Worm (Caenorhabditis elegans) whole organism, L2 larva: ENCODE data around the gene K02A6.2.
A peak's percentile ranks its signal among the peaks of the same experiment; 100 is the strongest.

Experiments
- F13H6.1 ChIP-seq: sonication (generic microtip); optimal IDR thresholded peaks from 2 replicates; lab custom pipeline; 2016; ENCODE audit warnings: missing genetic modification characterization, missing compliant biosample characterization
- R02D3.7 ChIP-seq: fragments of 150-350 bp; optimal IDR thresholded peaks from 2 replicates; lab custom pipeline; 2014; ENCODE audit warnings: missing biosample characterization, missing genetic modification characterization
- aly-2 ChIP-seq: fragments of 150-350 bp; optimal IDR thresholded peaks from 2 replicates; lab custom pipeline; 2014; ENCODE audit warnings: missing biosample characterization, missing genetic modification characterization
- blmp-1 ChIP-seq: sonication (generic microtip); optimal IDR thresholded peaks from 2 replicates; lab custom pipeline; 2017; ENCODE audit warnings: missing genetic modification characterization, mild to moderate bottlenecking, missing compliant biosample characterization, antibody characterized with exemption, moderate library complexity; ENCODE audit not compliant: insufficient read depth
- ceh-82 ChIP-seq: fragments of 150-350 bp; optimal IDR thresholded peaks from 2 replicates; lab custom pipeline; 2014; ENCODE audit warnings: missing biosample characterization, missing genetic modification characterization
- elt-1 ChIP-seq: fragments of 150-350 bp; optimal IDR thresholded peaks from 2 replicates; lab custom pipeline; 2014; ENCODE audit warnings: missing biosample characterization, missing genetic modification characterization
- fos-1 ChIP-seq: fragments of 150-350 bp; optimal IDR thresholded peaks from 2 replicates; lab custom pipeline; 2014; ENCODE audit warnings: missing biosample characterization, missing genetic modification characterization
- mdl-1 ChIP-seq, 2 experiments: fragments of 150-350 bp in 1 of 2; sonication (generic microtip) in 1 of 2; optimal IDR thresholded peaks; 2 replicates each; lab custom pipeline; 2017; ENCODE audit warnings: missing biosample characterization in 2 of 2, missing genetic modification characterization in 2 of 2
- nhr-10 ChIP-seq: sonication (generic microtip); optimal IDR thresholded peaks from 2 replicates; lab custom pipeline; 2017; ENCODE audit warnings: missing biosample characterization, missing genetic modification characterization
- nhr-11 ChIP-seq: fragments of 150-350 bp; optimal IDR thresholded peaks from 2 replicates; lab custom pipeline; 2014; ENCODE audit warnings: missing biosample characterization, missing genetic modification characterization
- nhr-237 ChIP-seq: fragments of 150-350 bp; optimal IDR thresholded peaks from 2 replicates; lab custom pipeline; 2014; ENCODE audit warnings: missing biosample characterization, missing genetic modification characterization
- nhr-6 ChIP-seq: fragments of 150-350 bp; optimal IDR thresholded peaks from 2 replicates; lab custom pipeline; 2014; ENCODE audit warnings: missing biosample characterization, missing genetic modification characterization
- snpc-4 ChIP-seq: fragments of 150-350 bp; optimal IDR thresholded peaks from 2 replicates; lab custom pipeline; 2014; ENCODE audit warnings: missing biosample characterization, missing genetic modification characterization
- unc-62 ChIP-seq: fragments of 150-350 bp; optimal IDR thresholded peaks from 2 replicates; lab custom pipeline; 2014; ENCODE audit warnings: missing biosample characterization, missing genetic modification reagents, missing genetic modification characterization

DNA sequence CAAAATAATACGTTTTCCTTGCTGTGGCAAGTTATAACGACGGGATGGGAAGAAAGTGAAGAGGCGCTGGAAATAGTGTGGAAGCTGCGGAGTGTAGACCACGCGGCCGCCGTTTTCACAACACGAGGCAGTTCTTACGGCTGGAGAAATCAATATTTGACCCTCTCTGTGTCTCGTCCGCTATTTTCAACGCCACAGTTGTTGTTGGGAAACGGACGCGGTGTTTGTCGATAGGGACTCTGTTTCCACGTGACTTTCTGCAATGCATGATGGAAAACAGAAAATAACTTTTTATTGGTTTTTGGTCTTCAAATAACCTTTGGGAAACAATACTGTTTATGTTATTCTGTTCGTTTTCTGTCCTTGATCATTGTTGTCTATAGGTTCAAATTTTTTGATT is 7.0 kb upstream of the K02A6.2 start, which contains the start of gene K02A6.3:
- TF ChIP-seq unc-62 (GFP tag; lab: Kevin White, UChicago) (no peak), fos-1 (tag; lab: Kevin White, UChicago) (peak; percentile 72), nhr-10 (tag; lab: Kevin White, UChicago) (no peak), nhr-11 (no peak), elt-1 (tag; lab: Kevin White, UChicago) (no peak), mdl-1 (tag; optimal IDR thresholded peaks at IDR 0.05; lab: Kevin White, UChicago) (peak; percentile 88 to 97), F13H6.1 (tag; lab: Kevin White, UChicago) (peak; percentile 94), aly-2 (tag; lab: Kevin White, UChicago) (no peak), R02D3.7 (tag; lab: Kevin White, UChicago) (no peak), ceh-82 (tag; lab: Kevin White, UChicago) (no peak), nhr-237 (tag; lab: Kevin White, UChicago) (no peak), nhr-6 (tag; lab: Kevin White, UChicago) (peak; percentile 81), snpc-4 (tag; lab: Kevin White, UChicago) (peak; percentile 27), blmp-1 (peak; percentile 93)
